Fruit fly (Drosophila melanogaster) whole organism, embryonic: ENCODE results near the gene BomT3.

ENCODE experiments used
- Aef1 ChIP-seq: fragments of 200-800 bp; sonication (Bioruptor generic); IDR thresholded peaks from 3 replicates; pipeline ENCODE4 v1.3.6; 2022; ENCODE audit warnings: missing biosample characterization, missing genetic modification characterization
- Atf-2 ChIP-seq: fragments of 200-800 bp; sonication (Bioruptor generic); optimal IDR thresholded peaks from 2 replicates; lab custom pipeline; 2016; ENCODE audit warnings: missing biosample characterization, missing genetic modification characterization
- Atf3 ChIP-seq: fragments of 200-800 bp; sonication (Bioruptor generic); optimal IDR thresholded peaks from 3 replicates; lab custom pipeline; 2016; ENCODE audit warnings: missing biosample characterization, missing genetic modification characterization
- CG10209 ChIP-seq: fragments of 200-800 bp; sonication (Bioruptor generic); optimal IDR thresholded peaks from 3 replicates; lab custom pipeline; 2017; ENCODE audit warnings: missing biosample characterization, mild to moderate bottlenecking, missing genetic modification characterization, missing genetic modification reagents
- CG1024 ChIP-seq: fragments of 200-800 bp; sonication (Bioruptor generic); IDR thresholded peaks from 2 replicates; pipeline ENCODE4 v1.3.6; 2022; ENCODE audit warnings: missing biosample characterization, missing genetic modification characterization
- CG11398 ChIP-seq: fragments of 200-800 bp; sonication (Bioruptor generic); optimal IDR thresholded peaks from 2 replicates; lab custom pipeline; 2016; ENCODE audit warnings: missing biosample characterization, missing genetic modification characterization
- CG12744 ChIP-seq: fragments of 200-800 bp; sonication (Bioruptor generic); optimal IDR thresholded peaks from 2 replicates; lab custom pipeline; 2016; ENCODE audit warnings: missing biosample characterization, missing genetic modification characterization
- CG16813 ChIP-seq: fragments of 200-800 bp; sonication (Bioruptor generic); IDR thresholded peaks from 3 replicates; pipeline ENCODE4 v1.3.6; 2022; ENCODE audit warnings: missing biosample characterization, missing genetic modification characterization; ENCODE audit not compliant: partially characterized antibody
- CG17359 ChIP-seq: fragments of 200-800 bp; sonication (Bioruptor generic); optimal IDR thresholded peaks from 3 replicates; lab custom pipeline; 2018; ENCODE audit warnings: missing biosample characterization, mild to moderate bottlenecking, missing genetic modification characterization, moderate library complexity
- CG17568 ChIP-seq: fragments of 200-800 bp; sonication (Bioruptor generic); optimal IDR thresholded peaks from 2 replicates; lab custom pipeline; 2018; ENCODE audit warnings: missing biosample characterization, mild to moderate bottlenecking, missing genetic modification characterization, moderate library complexity
- CG4424 ChIP-seq: fragments of 200-800 bp; sonication (Bioruptor generic); optimal IDR thresholded peaks from 3 replicates; lab custom pipeline; 2016; ENCODE audit warnings: missing biosample characterization, missing genetic modification characterization
- CG5245 ChIP-seq: fragments of 200-800 bp; sonication (Bioruptor generic); optimal IDR thresholded peaks from 3 replicates; lab custom pipeline; 2016; ENCODE audit warnings: missing biosample characterization, missing genetic modification characterization
- CG8944 ChIP-seq: fragments of 200-800 bp; sonication (Bioruptor generic); optimal IDR thresholded peaks from 3 replicates; lab custom pipeline; 2016; ENCODE audit warnings: missing biosample characterization, missing genetic modification characterization
- Dad ChIP-seq: fragments of 200-800 bp; sonication (Bioruptor generic); optimal IDR thresholded peaks from 3 replicates; lab custom pipeline; 2016; ENCODE audit warnings: missing biosample characterization, missing genetic modification characterization
- Deaf1 ChIP-seq: fragments of 200-800 bp; optimal IDR thresholded peaks from 3 replicates; lab custom pipeline; 2019; ENCODE audit warnings: missing biosample characterization, mild to moderate bottlenecking, missing genetic modification characterization, moderate library complexity
- Doc2 ChIP-seq: fragments of 200-800 bp; sonication (Bioruptor generic); IDR thresholded peaks from 2 replicates; pipeline ENCODE4 v1.3.6; 2022; ENCODE audit warnings: missing biosample characterization, missing genetic modification characterization
- Fer2 ChIP-seq: fragments of 200-800 bp; sonication (Bioruptor generic); optimal IDR thresholded peaks from 2 replicates; lab custom pipeline; 2018; ENCODE audit warnings: missing biosample characterization, mild to moderate bottlenecking, missing genetic modification characterization, moderate library complexity
- Hey ChIP-seq: fragments of 200-800 bp; sonication (Bioruptor generic); optimal IDR thresholded peaks from 3 replicates; lab custom pipeline; 2018; ENCODE audit warnings: missing biosample characterization, mild to moderate bottlenecking, missing genetic modification characterization
- Mad ChIP-seq: fragments of 200-800 bp; sonication (Bioruptor generic); optimal IDR thresholded peaks from 2 replicates; lab custom pipeline; 2016; ENCODE audit warnings: missing biosample characterization, missing genetic modification characterization
- Meics ChIP-seq: fragments of 200-800 bp; sonication (Bioruptor generic); optimal IDR thresholded peaks from 2 replicates; lab custom pipeline; 2017; ENCODE audit warnings: missing biosample characterization, mild to moderate bottlenecking, missing genetic modification characterization
- Six4 ChIP-seq: fragments of 200-800 bp; sonication (Bioruptor generic); optimal IDR thresholded peaks from 2 replicates; lab custom pipeline; 2016; ENCODE audit warnings: missing biosample characterization, missing genetic modification characterization
- Sry-β ChIP-seq: fragments of 200-800 bp; sonication (Bioruptor generic); optimal IDR thresholded peaks from 2 replicates; lab custom pipeline; 2018; ENCODE audit warnings: missing biosample characterization, mild to moderate bottlenecking, missing genetic modification characterization, moderate library complexity
- Sry-δ ChIP-seq: fragments of 200-800 bp; sonication (Bioruptor generic); optimal IDR thresholded peaks from 2 replicates; lab custom pipeline; 2016; ENCODE audit warnings: missing biosample characterization, missing genetic modification characterization
- Ssrp ChIP-seq: fragments of 200-800 bp; sonication (Bioruptor generic); optimal IDR thresholded peaks from 2 replicates; lab custom pipeline; 2018; ENCODE audit warnings: missing biosample characterization, mild to moderate bottlenecking, missing genetic modification characterization, moderate library complexity
- Tbp ChIP-seq: fragments of >200 bp; optimal IDR thresholded peaks from 2 replicates; lab custom pipeline; 2018; ENCODE audit warnings: missing biosample characterization, missing genetic modification characterization
- Trl ChIP-seq, 3 experiments: fragments of >200 bp in 2 of 3; fragments of 200-800 bp in 1 of 3; sonication (Bioruptor generic) in 1 of 3; optimal IDR thresholded peaks; 2 replicates in 1 of 3; 3 replicates in 2 of 3; lab custom pipeline; 2016 to 2017; ENCODE audit warnings: missing biosample characterization in 1 of 3, missing genetic modification characterization in 1 of 3
- Xrp1 ChIP-seq: fragments of 200-800 bp; sonication (Bioruptor generic); IDR thresholded peaks from 2 replicates; pipeline ENCODE4 v1.3.6; 2022; ENCODE audit warnings: missing biosample characterization, missing genetic modification characterization
- YL-1 ChIP-seq: fragments of 200-800 bp; sonication (Bioruptor generic); optimal IDR thresholded peaks from 3 replicates; lab custom pipeline; 2017; ENCODE audit warnings: missing biosample characterization, mild to moderate bottlenecking, missing genetic modification characterization
- chif ChIP-seq, 2 experiments: fragments of 200-800 bp; sonication (Bioruptor generic); optimal IDR thresholded peaks; 3 replicates each; lab custom pipeline; 2016; ENCODE audit warnings: missing biosample characterization in 2 of 2, missing genetic modification characterization in 2 of 2
- corto ChIP-seq: fragments of 200-800 bp; sonication (Bioruptor generic); optimal IDR thresholded peaks from 2 replicates; lab custom pipeline; 2016; ENCODE audit warnings: missing biosample characterization, mild to moderate bottlenecking, missing genetic modification characterization, moderate library complexity
- crp ChIP-seq, 2 experiments: fragments of 200-800 bp; sonication (Bioruptor generic); optimal IDR thresholded peaks; 2 replicates in 1 of 2; 3 replicates in 1 of 2; lab custom pipeline; 2017; ENCODE audit warnings: missing biosample characterization in 2 of 2, missing genetic modification characterization in 2 of 2, mild to moderate bottlenecking in 1 of 2, moderate library complexity in 1 of 2
- exex ChIP-seq: fragments of 200-800 bp; sonication (Bioruptor generic); optimal IDR thresholded peaks from 4 replicates; lab custom pipeline; 2018; ENCODE audit warnings: missing biosample characterization, mild to moderate bottlenecking, missing genetic modification characterization, moderate library complexity
- fu2 ChIP-seq: fragments of 200-800 bp; sonication (Bioruptor generic); optimal IDR thresholded peaks from 2 replicates; lab custom pipeline; 2016; ENCODE audit warnings: missing biosample characterization, missing genetic modification characterization
- gsb-n ChIP-seq: fragments of 200-800 bp; sonication (Bioruptor generic); optimal IDR thresholded peaks from 3 replicates; lab custom pipeline; 2018; ENCODE audit warnings: missing biosample characterization, mild to moderate bottlenecking, missing genetic modification characterization
- hbn ChIP-seq: fragments of 200-800 bp; sonication (Bioruptor generic); IDR thresholded peaks from 2 replicates; pipeline ENCODE4 v1.3.6; 2022; ENCODE audit warnings: missing biosample characterization, missing genetic modification characterization; ENCODE audit not compliant: partially characterized antibody
- kah ChIP-seq: fragments of 200-800 bp; sonication (Bioruptor generic); optimal IDR thresholded peaks from 2 replicates; lab custom pipeline; 2018; ENCODE audit warnings: missing biosample characterization, mild to moderate bottlenecking, missing genetic modification characterization
- klu ChIP-seq: fragments of 200-800 bp; sonication (Bioruptor generic); IDR thresholded peaks from 2 replicates; pipeline ENCODE4 v1.3.6; 2022; ENCODE audit warnings: missing biosample characterization, missing genetic modification characterization
- lmd ChIP-seq: fragments of 200-800 bp; sonication (Bioruptor generic); IDR thresholded peaks from 2 replicates; pipeline ENCODE4 v1.3.6; 2022; ENCODE audit warnings: missing biosample characterization, missing genetic modification characterization
- lola ChIP-seq, 3 experiments: fragments of >200 bp in 2 of 3; fragments of 200-800 bp in 1 of 3; sonication (Bioruptor generic) in 1 of 3; optimal IDR thresholded peaks; 2 replicates each; lab custom pipeline; 2017 to 2019; ENCODE audit warnings: missing biosample characterization in 3 of 3, missing genetic modification characterization in 3 of 3, mild to moderate bottlenecking in 1 of 3, moderate library complexity in 1 of 3
- mld ChIP-seq: fragments of 200-800 bp; sonication (Bioruptor generic); IDR thresholded peaks from 3 replicates; pipeline ENCODE4 v1.3.6; 2022; ENCODE audit warnings: missing biosample characterization, missing genetic modification characterization; ENCODE audit not compliant: partially characterized antibody
- ranshi ChIP-seq: fragments of 200-800 bp; sonication (Bioruptor generic); IDR thresholded peaks from 2 replicates; pipeline ENCODE4 v1.3.6; 2022; ENCODE audit warnings: missing biosample characterization, missing genetic modification characterization
- sc ChIP-seq, 3 experiments: fragments of >200 bp in 2 of 3; fragments of 200-800 bp in 1 of 3; sonication (Bioruptor generic) in 1 of 3; optimal IDR thresholded peaks; 2 replicates in 2 of 3; 3 replicates in 1 of 3; lab custom pipeline; 2017; ENCODE audit warnings: mild to moderate bottlenecking in 1 of 3, missing biosample characterization in 1 of 3, missing genetic modification characterization in 1 of 3, missing genetic modification reagents in 1 of 3
- sisA ChIP-seq: fragments of 200-800 bp; sonication (Bioruptor generic); IDR thresholded peaks from 2 replicates; pipeline ENCODE4 v1.3.6; 2022; ENCODE audit warnings: missing biosample characterization, missing genetic modification characterization
- so ChIP-seq: fragments of 200-800 bp; sonication (Bioruptor generic); IDR thresholded peaks from 3 replicates; pipeline ENCODE4 v1.3.6; 2022; ENCODE audit warnings: missing biosample characterization, missing genetic modification characterization
- sqz ChIP-seq: fragments of 200-800 bp; sonication (Bioruptor generic); optimal IDR thresholded peaks from 3 replicates; lab custom pipeline; 2018; ENCODE audit warnings: missing biosample characterization, mild to moderate bottlenecking, missing genetic modification characterization
- ssp ChIP-seq: fragments of 200-800 bp; sonication (Bioruptor generic); IDR thresholded peaks from 2 replicates; pipeline ENCODE4 v1.3.6; 2022; ENCODE audit warnings: missing biosample characterization, missing genetic modification characterization
- stc ChIP-seq: fragments of 200-800 bp; sonication (Bioruptor generic); IDR thresholded peaks from 2 replicates; pipeline ENCODE4 v1.3.6; 2022; ENCODE audit warnings: missing biosample characterization, missing genetic modification characterization
- tio ChIP-seq: fragments of 200-800 bp; sonication (Bioruptor generic); optimal IDR thresholded peaks from 2 replicates; lab custom pipeline; 2017; ENCODE audit warnings: missing biosample characterization, missing genetic modification characterization, inconsistent platforms
- unc-4 ChIP-seq: fragments of 200-800 bp; sonication (Bioruptor generic); IDR thresholded peaks from 2 replicates; pipeline ENCODE4 v1.3.6; 2022; ENCODE audit warnings: missing biosample characterization, missing genetic modification characterization; ENCODE audit not compliant: partially characterized antibody

BomT3 gene

dm6 chr3R:22041625-22042282 is 44.4 kb downstream of the BomT3 start, which contains the start of gene how (continued):
- TF ChIP-seq Atf-2 (GFP tag; lab: Kevin White, UChicago) (peak; percentile 19), sqz (peak; percentile 43), so (peak; percentile 48; the same call in 1 of the 3 replicates), kah (GFP tag; lab: Kevin White, UChicago) (no peak), sisA (no peak), Doc2 (GFP tag; lab: Robert Waterston, UW) (no peak), hbn (GFP tag; lab: Robert Waterston, UW) (no peak), CG11398 (GFP tag; lab: Kevin White, UChicago) (no peak), Hey (tag; lab: Kevin White, UChicago) (no peak), Atf3 (peak; percentile 14), crp (GFP tag; optimal IDR thresholded peaks at IDR 0.05; lab: Kevin White, UChicago) (peak in 1 of 2 experiments; percentile 45), CG17568 (GFP tag; lab: Kevin White, UChicago) (no peak), lola (GFP tag; optimal IDR thresholded peaks at IDR 0.05; lab: Kevin White, UChicago) (no peak), CG16813 (GFP tag; lab: Robert Waterston, UW) (peak; percentile 32; the same call in 1 of the 3 replicates), Deaf1 (tag; lab: Kevin White, UChicago) (no peak), tio (no peak), Dad (no peak), CG1024 (GFP tag; lab: Robert Waterston, UW) (no peak), Trl (optimal IDR thresholded peaks at IDR 0.05; lab: Kevin White, UChicago) (peak; percentile 95 to 98), Trl (GFP tag; optimal IDR thresholded peaks at IDR 0.05; lab: Kevin White, UChicago) (peak; percentile 55), fu2 (peak; percentile 3), Aef1 (no peak; the same call in 2 of the 3 replicates), Tbp (GFP tag; lab: Kevin White, UChicago) (no peak), lmd (GFP tag; lab: Robert Waterston, UW) (0 out of 2 replicates have a peak, but pooled peaks have one; percentile 22), CG10209 (GFP tag; lab: Kevin White, UChicago) (no peak), CG5245 (GFP tag; lab: Kevin White, UChicago) (no peak), CG8944 (GFP tag; lab: Kevin White, UChicago) (peak; percentile 11), CG17359 (tag; lab: Kevin White, UChicago) (no peak), corto (no peak), Ssrp (tag; lab: Kevin White, UChicago) (no peak), YL-1 (GFP tag; lab: Kevin White, UChicago) (no peak), Fer2 (tag; lab: Kevin White, UChicago) (no peak), CG12744 (no peak), Sry-δ (GFP tag; lab: Kevin White, UChicago) (peak; percentile 34), Xrp1 (GFP tag; lab: Robert Waterston, UW) (no peak), exex (peak; percentile 18), chif (GFP tag; optimal IDR thresholded peaks at IDR 0.05; lab: Kevin White, UChicago) (peak in 1 of 2 experiments; percentile 45), Sry-β (GFP tag; lab: Kevin White, UChicago) (peak; percentile 79), sc (optimal IDR thresholded peaks at IDR 0.05; lab: Kevin White, UChicago) (no peak), sc (GFP tag; optimal IDR thresholded peaks at IDR 0.05; lab: Kevin White, UChicago) (no peak), gsb-n (no peak), klu (GFP tag; lab: Robert Waterston, UW) (no peak), Six4 (GFP tag; lab: Kevin White, UChicago) (no peak), unc-4 (GFP tag; lab: Robert Waterston, UW) (no peak), mld (GFP tag; lab: Robert Waterston, UW) (no peak), ranshi (GFP tag; lab: Robert Waterston, UW) (no peak), Mad (GFP tag; lab: Kevin White, UChicago) (peak; percentile 23), CG4424 (GFP tag; lab: Kevin White, UChicago) (peak; percentile 28), stc (GFP tag; lab: Robert Waterston, UW) (no peak), Meics (no peak), ssp (GFP tag; lab: Robert Waterston, UW) (no peak)
